Fruit fly (Drosophila melanogaster) whole organism, embryonic: ENCODE measurements around the gene Drp1.

Experiments
- B-H1 ChIP-seq: fragments of 200-800 bp; sonication (Bioruptor generic); IDR thresholded peaks from 3 replicates; pipeline ENCODE4 v1.3.6; 2022; ENCODE audit warnings: missing biosample characterization, missing genetic modification characterization
- BEAF-32 ChIP-seq: fragments of 200-800 bp; sonication (Bioruptor generic); optimal IDR thresholded peaks from 3 replicates; lab custom pipeline; 2017; ENCODE audit warnings: missing biosample characterization, missing genetic modification characterization, mild to moderate bottlenecking, moderate library complexity, missing genetic modification reagents
- C15 ChIP-seq: fragments of 200-800 bp; sonication (Bioruptor generic); IDR thresholded peaks from 3 replicates; pipeline ENCODE4 v1.3.6; 2022; ENCODE audit warnings: missing biosample characterization, missing genetic modification characterization
- CG10274 ChIP-seq: fragments of 200-800 bp; sonication (Bioruptor generic); optimal IDR thresholded peaks from 3 replicates; lab custom pipeline; 2017; ENCODE audit warnings: missing biosample characterization, mild to moderate bottlenecking, missing genetic modification characterization
- CG10366 ChIP-seq: fragments of 200-800 bp; sonication (Bioruptor generic); IDR thresholded peaks from 2 replicates; pipeline ENCODE4 v1.3.6; 2022; ENCODE audit warnings: missing biosample characterization, missing genetic modification characterization
- CG11696 ChIP-seq: fragments of 200-800 bp; sonication (Bioruptor generic); IDR thresholded peaks from 2 replicates; pipeline ENCODE4 v1.3.6; 2022; ENCODE audit warnings: missing biosample characterization, missing genetic modification characterization
- CG11723 ChIP-seq: fragments of 200-800 bp; sonication (Bioruptor generic); optimal IDR thresholded peaks from 2 replicates; lab custom pipeline; 2017; ENCODE audit warnings: missing biosample characterization, mild to moderate bottlenecking, missing genetic modification characterization
- CG1647 ChIP-seq: fragments of 200-800 bp; sonication (Bioruptor generic); optimal IDR thresholded peaks from 3 replicates; lab custom pipeline; 2016; ENCODE audit warnings: missing biosample characterization, missing genetic modification characterization
- CG16779 ChIP-seq: fragments of 200-800 bp; sonication (Bioruptor generic); IDR thresholded peaks from 2 replicates; pipeline ENCODE4 v1.3.6; 2022; ENCODE audit warnings: missing biosample characterization, missing genetic modification characterization
- CG16815 ChIP-seq: fragments of 200-800 bp; sonication (Bioruptor generic); optimal IDR thresholded peaks from 3 replicates; lab custom pipeline; 2017; ENCODE audit warnings: missing biosample characterization, mild to moderate bottlenecking, missing genetic modification characterization
- CG16863 ChIP-seq: fragments of 200-800 bp; sonication (Bioruptor generic); optimal IDR thresholded peaks from 3 replicates; lab custom pipeline; 2016; ENCODE audit warnings: missing biosample characterization, missing genetic modification characterization
- CG17612 ChIP-seq: fragments of 200-800 bp; sonication (Bioruptor generic); IDR thresholded peaks from 2 replicates; pipeline ENCODE4 v1.3.6; 2022; ENCODE audit warnings: missing biosample characterization, missing genetic modification characterization
- CG1832 ChIP-seq: fragments of 200-800 bp; sonication (Bioruptor generic); optimal IDR thresholded peaks from 2 replicates; lab custom pipeline; 2017; ENCODE audit warnings: missing biosample characterization, mild to moderate bottlenecking, missing genetic modification characterization, inconsistent platforms
- CG2202 ChIP-seq: fragments of 200-800 bp; sonication (Bioruptor generic); optimal IDR thresholded peaks from 2 replicates; lab custom pipeline; 2018; ENCODE audit warnings: missing biosample characterization, mild to moderate bottlenecking, missing genetic modification characterization
- CG4360 ChIP-seq: fragments of 200-800 bp; sonication (Bioruptor generic); IDR thresholded peaks from 2 replicates; pipeline ENCODE4 v1.3.6; 2022; ENCODE audit warnings: missing biosample characterization, missing genetic modification characterization
- CG4730 ChIP-seq: fragments of 200-800 bp; sonication (Bioruptor generic); IDR thresholded peaks from 2 replicates; pipeline ENCODE4 v1.3.6; 2022; ENCODE audit warnings: missing biosample characterization, missing genetic modification characterization
- CG4820 ChIP-seq: fragments of 200-800 bp; sonication (Bioruptor generic); optimal IDR thresholded peaks from 3 replicates; lab custom pipeline; 2016; ENCODE audit warnings: missing biosample characterization, missing genetic modification characterization
- CG6175 ChIP-seq: fragments of 200-800 bp; sonication (Bioruptor generic); IDR thresholded peaks from 3 replicates; pipeline ENCODE4 v1.3.6; 2022; ENCODE audit warnings: missing biosample characterization, missing genetic modification characterization
- CG6854 ChIP-seq: fragments of 200-800 bp; sonication (Bioruptor generic); optimal IDR thresholded peaks from 3 replicates; lab custom pipeline; 2017; ENCODE audit warnings: missing biosample characterization, mild to moderate bottlenecking, missing genetic modification characterization
- CG7839 ChIP-seq: fragments of 200-800 bp; sonication (Bioruptor generic); optimal IDR thresholded peaks from 3 replicates; lab custom pipeline; 2018; ENCODE audit warnings: missing biosample characterization, mild to moderate bottlenecking, missing genetic modification characterization, moderate library complexity
- CG7963 ChIP-seq: fragments of 200-800 bp; sonication (Bioruptor generic); IDR thresholded peaks from 3 replicates; pipeline ENCODE4 v1.3.6; 2022; ENCODE audit warnings: missing biosample characterization, missing genetic modification characterization; ENCODE audit not compliant: partially characterized antibody
- CG9727 ChIP-seq: fragments of 200-800 bp; sonication (Bioruptor generic); optimal IDR thresholded peaks from 3 replicates; lab custom pipeline; 2017; ENCODE audit warnings: missing biosample characterization, mild to moderate bottlenecking, missing genetic modification characterization
- CTCF ChIP-seq: fragments of 200-800 bp; sonication (Bioruptor generic); optimal IDR thresholded peaks from 2 replicates; lab custom pipeline; 2017; ENCODE audit warnings: missing biosample characterization, mild to moderate bottlenecking, missing genetic modification characterization, moderate library complexity
- HLH3B ChIP-seq: fragments of 200-800 bp; sonication (Bioruptor generic); IDR thresholded peaks from 2 replicates; pipeline ENCODE4 v1.3.6; 2022; ENCODE audit warnings: missing biosample characterization, missing genetic modification characterization
- HLH4C ChIP-seq: fragments of 200-800 bp; sonication (Bioruptor generic); IDR thresholded peaks from 3 replicates; pipeline ENCODE4 v1.3.6; 2022; ENCODE audit warnings: missing biosample characterization, missing genetic modification characterization; ENCODE audit not compliant: partially characterized antibody
- Hey ChIP-seq: fragments of 200-800 bp; sonication (Bioruptor generic); optimal IDR thresholded peaks from 3 replicates; lab custom pipeline; 2018; ENCODE audit warnings: missing biosample characterization, mild to moderate bottlenecking, missing genetic modification characterization
- Lpt ChIP-seq: fragments of >200 bp; optimal IDR thresholded peaks from 2 replicates; lab custom pipeline; 2018; ENCODE audit warnings: missing biosample characterization, missing genetic modification characterization
- MBD-R2 ChIP-seq: fragments of 200-800 bp; sonication (Bioruptor generic); IDR thresholded peaks from 2 replicates; pipeline ENCODE4 v1.3.6; 2022; ENCODE audit warnings: missing biosample characterization, missing genetic modification characterization
- NC2α ChIP-seq: fragments of 200-800 bp; sonication (Bioruptor generic); optimal IDR thresholded peaks from 2 replicates; lab custom pipeline; 2016; ENCODE audit warnings: missing biosample characterization, missing genetic modification characterization
- Neu2 ChIP-seq: fragments of 200-800 bp; sonication (Bioruptor generic); optimal IDR thresholded peaks from 3 replicates; lab custom pipeline; 2016; ENCODE audit warnings: missing biosample characterization, missing genetic modification characterization, borderline replicate concordance
- Oli ChIP-seq: fragments of 200-800 bp; sonication (Bioruptor generic); optimal IDR thresholded peaks from 2 replicates; lab custom pipeline; 2018; ENCODE audit warnings: missing biosample characterization, mild to moderate bottlenecking, missing genetic modification characterization, moderate library complexity
- Sox100B ChIP-seq: fragments of 200-800 bp; sonication (Bioruptor generic); optimal IDR thresholded peaks from 3 replicates; lab custom pipeline; 2018; ENCODE audit warnings: missing biosample characterization, mild to moderate bottlenecking, missing genetic modification characterization
- Xbp1 ChIP-seq: fragments of 200-800 bp; sonication (Bioruptor generic); optimal IDR thresholded peaks from 3 replicates; lab custom pipeline; 2016; ENCODE audit warnings: missing biosample characterization, mild to moderate bottlenecking, missing genetic modification characterization
- cwo ChIP-seq: fragments of 200-800 bp; sonication (Bioruptor generic); optimal IDR thresholded peaks from 3 replicates; lab custom pipeline; 2017; ENCODE audit warnings: missing biosample characterization, missing genetic modification characterization, mild to moderate bottlenecking, moderate library complexity, missing genetic modification reagents
- en ChIP-seq: fragments of 200-800 bp; sonication (Bioruptor generic); optimal IDR thresholded peaks from 2 replicates; lab custom pipeline; 2016; ENCODE audit warnings: missing biosample characterization, missing genetic modification characterization
- exex ChIP-seq: fragments of 200-800 bp; sonication (Bioruptor generic); optimal IDR thresholded peaks from 4 replicates; lab custom pipeline; 2018; ENCODE audit warnings: missing biosample characterization, mild to moderate bottlenecking, missing genetic modification characterization, moderate library complexity
- fd102C ChIP-seq: fragments of 200-800 bp; sonication (Bioruptor generic); optimal IDR thresholded peaks from 2 replicates; lab custom pipeline; 2018; ENCODE audit warnings: missing biosample characterization, mild to moderate bottlenecking, missing genetic modification characterization, moderate library complexity
- fd96Cb ChIP-seq: fragments of 200-800 bp; sonication (Bioruptor generic); optimal IDR thresholded peaks from 2 replicates; lab custom pipeline; 2018; ENCODE audit warnings: missing biosample characterization, mild to moderate bottlenecking, missing genetic modification characterization, moderate library complexity
- grn ChIP-seq: fragments of 200-800 bp; sonication (Bioruptor generic); optimal IDR thresholded peaks from 3 replicates; lab custom pipeline; 2017; ENCODE audit warnings: missing biosample characterization, missing genetic modification characterization
- inv ChIP-seq: fragments of 200-800 bp; sonication (Bioruptor generic); IDR thresholded peaks from 2 replicates; pipeline ENCODE4 v1.3.6; 2022; ENCODE audit warnings: missing biosample characterization, missing genetic modification characterization; ENCODE audit not compliant: partially characterized antibody
- jumu ChIP-seq: fragments of 200-800 bp; sonication (Bioruptor generic); optimal IDR thresholded peaks from 3 replicates; lab custom pipeline; 2016; ENCODE audit warnings: missing biosample characterization, missing genetic modification characterization
- knrl ChIP-seq: fragments of 200-800 bp; sonication (Bioruptor generic); IDR thresholded peaks from 3 replicates; pipeline ENCODE4 v1.3.6; 2022; ENCODE audit warnings: missing biosample characterization, missing genetic modification characterization; ENCODE audit not compliant: partially characterized antibody
- luna ChIP-seq: fragments of 200-800 bp; sonication (Bioruptor generic); optimal IDR thresholded peaks from 2 replicates; lab custom pipeline; 2016; ENCODE audit warnings: missing biosample characterization, missing genetic modification characterization
- nom ChIP-seq: fragments of 200-800 bp; sonication (Bioruptor generic); optimal IDR thresholded peaks from 2 replicates; lab custom pipeline; 2017; ENCODE audit warnings: missing biosample characterization, missing genetic modification characterization, mild to moderate bottlenecking, moderate library complexity, missing genetic modification reagents
- onecut ChIP-seq: fragments of 200-800 bp; sonication (Bioruptor generic); IDR thresholded peaks from 2 replicates; pipeline ENCODE4 v1.3.6; 2022; ENCODE audit warnings: missing biosample characterization, missing genetic modification characterization
- psq ChIP-seq: fragments of 200-800 bp; sonication (Bioruptor generic); optimal IDR thresholded peaks from 2 replicates; lab custom pipeline; 2017; ENCODE audit warnings: missing biosample characterization, missing genetic modification characterization
- sima ChIP-seq: fragments of 200-800 bp; sonication (Bioruptor generic); optimal IDR thresholded peaks from 2 replicates; lab custom pipeline; 2016; ENCODE audit warnings: missing biosample characterization, missing genetic modification characterization
- so ChIP-seq: fragments of 200-800 bp; sonication (Bioruptor generic); IDR thresholded peaks from 3 replicates; pipeline ENCODE4 v1.3.6; 2022; ENCODE audit warnings: missing biosample characterization, missing genetic modification characterization
- tin ChIP-seq: fragments of 200-800 bp; sonication (Bioruptor generic); optimal IDR thresholded peaks from 3 replicates; lab custom pipeline; 2016; ENCODE audit warnings: missing biosample characterization, missing genetic modification characterization
- usp ChIP-seq: fragments of >200 bp; optimal IDR thresholded peaks from 2 replicates; lab custom pipeline; 2017; ENCODE audit warnings: missing biosample characterization, missing genetic modification characterization
- wdn ChIP-seq: fragments of 200-800 bp; sonication (Bioruptor generic); IDR thresholded peaks from 2 replicates; pipeline ENCODE4 v1.3.6; 2022; ENCODE audit warnings: missing biosample characterization, missing genetic modification characterization
- wor ChIP-seq: fragments of 200-800 bp; sonication (Bioruptor generic); IDR thresholded peaks from 2 replicates; pipeline ENCODE4 v1.3.6; 2022; ENCODE audit warnings: missing biosample characterization, missing genetic modification characterization

The Drp1 gene

dm6 chr2L:2585285-2585684, at the start of gene Drp1 (continued):
- TF ChIP-seq CG6854 (GFP tag; lab: Kevin White, UChicago), result no peak
- no peak for TF ChIP-seq nom (GFP tag; lab: Kevin White, UChicago)
- TF ChIP-seq CG10274 (GFP tag; lab: Kevin White, UChicago), result no peak
- no peak for TF ChIP-seq C15
- TF ChIP-seq cwo (GFP tag; lab: Kevin White, UChicago), result no peak
- peak; percentile 57 for TF ChIP-seq Xbp1 (GFP tag; lab: Kevin White, UChicago)
- no peak for TF ChIP-seq fd102C
- TF ChIP-seq CG7839 (tag; lab: Kevin White, UChicago), result no peak
- peak; percentile 75 for TF ChIP-seq jumu (GFP tag; lab: Kevin White, UChicago)
- TF ChIP-seq sima (GFP tag; lab: Kevin White, UChicago), result no peak
- TF ChIP-seq HLH3B (GFP tag; lab: Robert Waterston, UW), result peak; percentile 47; the same call in 1 of the 2 replicates
- peak; percentile 58 for TF ChIP-seq tin
- peak; percentile 18; the same call in 1 of the 2 replicates for TF ChIP-seq CG4360 (GFP tag; lab: Robert Waterston, UW)
- no peak for TF ChIP-seq wor (GFP tag; lab: Robert Waterston, UW)
- TF ChIP-seq CG4820, result no peak
- no peak for TF ChIP-seq exex (tag; lab: Kevin White, UChicago)
- no peak for TF ChIP-seq Hey
- TF ChIP-seq CG11723, result no peak
- no peak for TF ChIP-seq CG17612
- no peak for TF ChIP-seq grn
- no peak for TF ChIP-seq so
- TF ChIP-seq Sox100B (GFP tag; lab: Kevin White, UChicago), result no peak
- TF ChIP-seq MBD-R2 (GFP tag; lab: Robert Waterston, UW), result peak; percentile 87
- TF ChIP-seq CG16779, result no peak
- TF ChIP-seq CG2202 (tag; lab: Kevin White, UChicago), result no peak
- peak; percentile 57; the same call in 1 of the 2 replicates for TF ChIP-seq inv (GFP tag; lab: Robert Waterston, UW)
- 0 out of 2 replicates have a peak, but pooled peaks have one; percentile 23 for TF ChIP-seq wdn
- TF ChIP-seq en (GFP tag; lab: Kevin White, UChicago), result no peak
- no peak for TF ChIP-seq fd96Cb
- TF ChIP-seq CG1832 (GFP tag; lab: Kevin White, UChicago), result no peak
- TF ChIP-seq CG6175, result no peak
- peak; percentile 76 for TF ChIP-seq BEAF-32 (GFP tag; lab: Kevin White, UChicago)
- TF ChIP-seq knrl (GFP tag; lab: Robert Waterston, UW), result peak; percentile 77
- TF ChIP-seq Neu2 (GFP tag; lab: Kevin White, UChicago), result no peak
- TF ChIP-seq CG7963 (GFP tag; lab: Robert Waterston, UW), result peak; percentile 57; the same call in 1 of the 3 replicates
- TF ChIP-seq CG16815, result no peak
- TF ChIP-seq CG11696, result no peak
- no peak for TF ChIP-seq CG16863
- no peak for TF ChIP-seq luna
- peak; percentile 20 for TF ChIP-seq NC2α (GFP tag; lab: Kevin White, UChicago)
- no peak for TF ChIP-seq CG9727 (GFP tag; lab: Kevin White, UChicago)
- peak; percentile 62 for TF ChIP-seq onecut (GFP tag; lab: Robert Waterston, UW)
- no peak for TF ChIP-seq psq
- TF ChIP-seq CG4730, result no peak
- no peak for TF ChIP-seq CG10366 (GFP tag; lab: Robert Waterston, UW)
- no peak for TF ChIP-seq B-H1 (GFP tag; lab: Robert Waterston, UW)
- peak; percentile 57 for TF ChIP-seq HLH4C (GFP tag; lab: Robert Waterston, UW)
- no peak for TF ChIP-seq CG1647 (GFP tag; lab: Kevin White, UChicago)
- no peak for TF ChIP-seq Lpt (GFP tag; lab: Kevin White, UChicago)
- TF ChIP-seq Oli (tag; lab: Kevin White, UChicago), result no peak
- no peak for TF ChIP-seq usp (GFP tag; lab: Kevin White, UChicago)
- peak; percentile 93 for TF ChIP-seq CTCF
